Fruit fly (Drosophila melanogaster) whole organism, wandering third instar larva: ENCODE measurements around the gene CG33630.
A peak's percentile ranks its signal among the peaks of the same experiment; 100 is the strongest.

Source experiments
- Abd-B ChIP-seq: fragments of >200 bp; optimal IDR thresholded peaks from 2 replicates; lab custom pipeline; 2017; ENCODE audit warnings: missing biosample characterization, missing genetic modification characterization
- CG32264 ChIP-seq: fragments of 200-800 bp; sonication (Bioruptor generic); optimal IDR thresholded peaks from 2 replicates; lab custom pipeline; 2016; ENCODE audit warnings: missing biosample characterization, missing genetic modification characterization
- CG9705 ChIP-seq: fragments of 200-800 bp; sonication (Bioruptor generic); optimal IDR thresholded peaks from 2 replicates; lab custom pipeline; 2018; ENCODE audit warnings: missing biosample characterization, mild to moderate bottlenecking, missing genetic modification characterization
- CrebA ChIP-seq: fragments of 200-800 bp; sonication (Bioruptor generic); optimal IDR thresholded peaks from 2 replicates; lab custom pipeline; 2016; ENCODE audit warnings: missing biosample characterization, mild to moderate bottlenecking, missing genetic modification characterization, borderline replicate concordance
- Dfd ChIP-seq: fragments of >200 bp; optimal IDR thresholded peaks from 2 replicates; lab custom pipeline; 2017; ENCODE audit warnings: missing biosample characterization, missing genetic modification characterization
- Dif ChIP-seq: fragments of 200-275, 200-300 bp; sonication (Bioruptor generic); optimal IDR thresholded peaks from 2 replicates; lab custom pipeline; 2018; ENCODE audit warnings: missing biosample characterization, missing genetic modification characterization; ENCODE audit not compliant: partially characterized antibody
- GATAd ChIP-seq: sonication (Bioruptor generic); optimal IDR thresholded peaks from 2 replicates; lab custom pipeline; 2016; ENCODE audit warnings: missing biosample characterization, missing genetic modification characterization
- HLH106 ChIP-seq: fragments of 200-800 bp; optimal IDR thresholded peaks from 3 replicates; lab custom pipeline; 2019; ENCODE audit warnings: missing biosample characterization, mild to moderate bottlenecking, missing genetic modification characterization, moderate library complexity
- Hnf4 ChIP-seq: fragments of 200-800 bp; sonication (Bioruptor generic); optimal IDR thresholded peaks from 2 replicates; lab custom pipeline; 2016; ENCODE audit warnings: missing biosample characterization, mild to moderate bottlenecking, missing genetic modification characterization
- Hr78 ChIP-seq: fragments of >200 bp; optimal IDR thresholded peaks from 2 replicates; lab custom pipeline; 2017; ENCODE audit warnings: missing biosample characterization, missing genetic modification characterization
- Hr83 ChIP-seq: fragments of 200-300 bp; sonication (Bioruptor generic); optimal IDR thresholded peaks from 2 replicates; lab custom pipeline; 2016; ENCODE audit warnings: missing biosample characterization, mild to moderate bottlenecking, missing genetic modification characterization, moderate library complexity; ENCODE audit not compliant: poor library complexity, severe bottlenecking
- Jra ChIP-seq: sonication (Bioruptor generic); optimal IDR thresholded peaks from 2 replicates; lab custom pipeline; 2016; ENCODE audit warnings: missing biosample characterization, missing genetic modification characterization
- Mio ChIP-seq: sonication (Bioruptor generic); optimal IDR thresholded peaks from 2 replicates; lab custom pipeline; 2016; ENCODE audit warnings: missing biosample characterization, missing genetic modification characterization
- Myc ChIP-seq: fragments of >200 bp; optimal IDR thresholded peaks from 2 replicates; lab custom pipeline; 2017
- N ChIP-seq: fragments of >200 bp; optimal IDR thresholded peaks from 2 replicates; lab custom pipeline; 2018; ENCODE audit warnings: missing biosample characterization, missing external identifiers, missing genetic modification characterization
- OdsH ChIP-seq: fragments of 200-800 bp; sonication (Bioruptor generic); optimal IDR thresholded peaks from 2 replicates; lab custom pipeline; 2016; ENCODE audit warnings: missing biosample characterization, mild to moderate bottlenecking, missing genetic modification characterization
- Rel ChIP-seq, 2 experiments: fragments of 200-800 bp; sonication (Bioruptor generic) in 1 of 2; optimal IDR thresholded peaks; 2 replicates in 1 of 2; 3 replicates in 1 of 2; lab custom pipeline; 2016 to 2019; ENCODE audit warnings: mild to moderate bottlenecking in 2 of 2, missing biosample characterization in 2 of 2, missing genetic modification characterization in 2 of 2, moderate library complexity in 1 of 2
- Sp1 ChIP-seq: fragments of 200-800 bp; sonication (Bioruptor generic); optimal IDR thresholded peaks from 3 replicates; lab custom pipeline; 2019; ENCODE audit warnings: missing biosample characterization, mild to moderate bottlenecking, missing genetic modification characterization, moderate library complexity
- Vsx2 ChIP-seq: fragments of 200-300, 225-300 bp; sonication (Bioruptor generic); optimal IDR thresholded peaks from 2 replicates; lab custom pipeline; 2018; ENCODE audit warnings: missing biosample characterization, missing genetic modification characterization; ENCODE audit not compliant: partially characterized antibody
- br ChIP-seq: fragments of 200-800 bp; sonication (Bioruptor generic); optimal IDR thresholded peaks from 2 replicates; lab custom pipeline; 2016; ENCODE audit warnings: missing biosample characterization, missing genetic modification characterization
- brk ChIP-seq: fragments of 200-800 bp; sonication (Bioruptor generic); optimal IDR thresholded peaks from 2 replicates; lab custom pipeline; 2016; ENCODE audit warnings: missing biosample characterization, mild to moderate bottlenecking, missing genetic modification characterization
- dl ChIP-seq, 2 experiments: fragments of 175-275, 200-275 bp in 1 of 2; fragments of 200-275 bp in 1 of 2; sonication (Bioruptor generic); optimal IDR thresholded peaks; lab custom pipeline; 2018; ENCODE audit warnings: mild to moderate bottlenecking in 2 of 2, missing biosample characterization in 2 of 2, missing genetic modification characterization in 2 of 2, moderate library complexity in 2 of 2; ENCODE audit not compliant: partially characterized antibody in 2 of 2, insufficient read depth in 1 of 2
- dmrt93B ChIP-seq: fragments of 200-800 bp; sonication (Bioruptor generic); optimal IDR thresholded peaks from 2 replicates; lab custom pipeline; 2018; ENCODE audit warnings: missing biosample characterization, mild to moderate bottlenecking, missing genetic modification characterization
- dsf ChIP-seq: sonication (Bioruptor generic); optimal IDR thresholded peaks from 2 replicates; lab custom pipeline; 2016; ENCODE audit warnings: missing biosample characterization, missing genetic modification characterization, borderline replicate concordance
- ey ChIP-seq: fragments of 200-800 bp; sonication (Bioruptor generic); optimal IDR thresholded peaks from 2 replicates; lab custom pipeline; 2016; ENCODE audit warnings: missing biosample characterization, missing genetic modification characterization
- foxo ChIP-seq, 2 experiments: fragments of 200-800 bp; sonication (Bioruptor generic); optimal IDR thresholded peaks; 2 replicates in 1 of 2; 3 replicates in 1 of 2; lab custom pipeline; 2016 to 2017; ENCODE audit warnings: missing biosample characterization in 2 of 2, missing genetic modification characterization in 2 of 2
- fru ChIP-seq: fragments of 200-800 bp; sonication (Bioruptor generic); optimal IDR thresholded peaks from 3 replicates; lab custom pipeline; 2016; ENCODE audit warnings: missing biosample characterization, mild to moderate bottlenecking, missing genetic modification characterization
- h ChIP-seq: fragments of 200-800 bp; sonication (Bioruptor generic); optimal IDR thresholded peaks from 3 replicates; lab custom pipeline; 2016; ENCODE audit warnings: missing biosample characterization, mild to moderate bottlenecking, missing genetic modification characterization
- jim ChIP-seq: fragments of 175-275, 200-325 bp; sonication (Bioruptor generic); optimal IDR thresholded peaks from 2 replicates; lab custom pipeline; 2016; ENCODE audit warnings: missing biosample characterization, mild to moderate bottlenecking, missing genetic modification characterization
- lola ChIP-seq: fragments of >200 bp; optimal IDR thresholded peaks from 2 replicates; lab custom pipeline; 2017; ENCODE audit warnings: missing biosample characterization, missing genetic modification characterization
- pan ChIP-seq: fragments of >200 bp; optimal IDR thresholded peaks from 2 replicates; lab custom pipeline; 2017
- psq ChIP-seq: fragments of 200-800 bp; sonication (Bioruptor generic); optimal IDR thresholded peaks from 3 replicates; lab custom pipeline; 2017; ENCODE audit warnings: missing biosample characterization, mild to moderate bottlenecking, missing genetic modification characterization, moderate library complexity
- rgr ChIP-seq: fragments of 200-800 bp; sonication (Bioruptor generic); optimal IDR thresholded peaks from 3 replicates; lab custom pipeline; 2016; ENCODE audit warnings: missing biosample characterization, mild to moderate bottlenecking, missing genetic modification characterization
- sage ChIP-seq: fragments of 200-800 bp; sonication (Bioruptor generic); optimal IDR thresholded peaks from 2 replicates; lab custom pipeline; 2016; ENCODE audit warnings: missing biosample characterization, mild to moderate bottlenecking, missing genetic modification characterization
- sv ChIP-seq: fragments of 200-800 bp; sonication (Bioruptor generic); optimal IDR thresholded peaks from 3 replicates; lab custom pipeline; 2016; ENCODE audit warnings: missing biosample characterization, missing genetic modification characterization
- tai ChIP-seq: sonication (Bioruptor generic); optimal IDR thresholded peaks from 2 replicates; lab custom pipeline; 2016; ENCODE audit warnings: missing biosample characterization, missing genetic modification characterization
- usp ChIP-seq: fragments of >200 bp; optimal IDR thresholded peaks from 2 replicates; lab custom pipeline; 2017; ENCODE audit warnings: missing biosample characterization, missing genetic modification characterization
- woc ChIP-seq: sonication (Bioruptor generic); optimal IDR thresholded peaks from 2 replicates; lab custom pipeline; 2016; ENCODE audit warnings: missing biosample characterization, mild to moderate bottlenecking, missing genetic modification characterization

Gene CG33630

dm6 chr3R:10080699-10081098, 18.3 kb downstream of the CG33630 start:
- no peak for TF ChIP-seq psq (GFP tag; lab: Kevin White, UChicago)
- TF ChIP-seq fru (GFP tag; lab: Kevin White, UChicago) = peak; percentile 33
- TF ChIP-seq Jra (GFP tag; lab: Kevin White, UChicago) = peak; percentile 1
- peak; percentile 22 for TF ChIP-seq N (GFP tag; lab: Kevin White, UChicago)
- TF ChIP-seq jim = no peak
- TF ChIP-seq GATAd (GFP tag; lab: Kevin White, UChicago) = no peak
- TF ChIP-seq Abd-B (GFP tag; lab: Kevin White, UChicago) = no peak
- peak; percentile 6 for TF ChIP-seq OdsH (GFP tag; lab: Kevin White, UChicago)
- TF ChIP-seq, all 38 proteins: peak for 4

dm6 chr3R:10081469-10082111, 19.2 kb downstream of the CG33630 start:
- TF ChIP-seq rgr (GFP tag; lab: Kevin White, UChicago) = peak; percentile 22
- peak; percentile 44 for TF ChIP-seq h (GFP tag; lab: Kevin White, UChicago)
- TF ChIP-seq Hnf4 (GFP tag; lab: Kevin White, UChicago) = peak; percentile 42
- no peak for TF ChIP-seq sage
- TF ChIP-seq N (GFP tag; lab: Kevin White, UChicago) = no peak
- TF ChIP-seq HLH106 (tag; lab: Kevin White, UChicago) = peak; percentile 32
- no peak for TF ChIP-seq GATAd (GFP tag; lab: Kevin White, UChicago)
- TF ChIP-seq CrebA (GFP tag; lab: Kevin White, UChicago) = no peak
- TF ChIP-seq dsf = no peak
- no peak for TF ChIP-seq pan
- TF ChIP-seq Rel (GFP tag; optimal IDR thresholded peaks at IDR 0.05; lab: Kevin White, UChicago) = no peak
- no peak for TF ChIP-seq Rel (tag; optimal IDR thresholded peaks at IDR 0.05; lab: Kevin White, UChicago)
- TF ChIP-seq Sp1 = no peak
- peak; percentile 78 for TF ChIP-seq woc
- TF ChIP-seq ey (GFP tag; lab: Kevin White, UChicago) = peak; percentile 34
- TF ChIP-seq foxo (GFP tag; optimal IDR thresholded peaks at IDR 0.05; lab: Kevin White, UChicago) = peak in 1 of 2 experiments; percentile 28
- TF ChIP-seq Dif (GFP tag; lab: Kevin White, UChicago) = peak; percentile 25
- TF ChIP-seq, all 38 proteins: peak for 8

- TF ChIP-seq N (GFP tag; lab: Kevin White, UChicago) (peak; percentile 16), brk (GFP tag; lab: Kevin White, UChicago) (peak; percentile 76), ey (GFP tag; lab: Kevin White, UChicago) (peak; percentile 94), h (GFP tag; lab: Kevin White, UChicago) (peak; percentile 93), dl (GFP tag; optimal IDR thresholded peaks at IDR 0.05; lab: Kevin White, UChicago; ENCODE audit: insufficient read depth in 1 of 2, partially characterized antibody in 2 of 2) (peak; percentile 8 to 29), br (GFP tag; lab: Kevin White, UChicago) (peak; percentile 93), Sp1 (peak; percentile 90), GATAd (GFP tag; lab: Kevin White, UChicago) (no peak), tai (GFP tag; lab: Kevin White, UChicago) (peak; percentile 73), OdsH (GFP tag; lab: Kevin White, UChicago) (peak; percentile 92), rgr (GFP tag; lab: Kevin White, UChicago) (peak; percentile 90), Dfd (GFP tag; lab: Kevin White, UChicago) (no peak), woc (peak; percentile 97), Hnf4 (GFP tag; lab: Kevin White, UChicago) (peak; percentile 84), Hr83 (GFP tag; lab: Kevin White, UChicago) (peak; percentile 39), Rel (GFP tag; optimal IDR thresholded peaks at IDR 0.05; lab: Kevin White, UChicago) (no peak), Rel (tag; optimal IDR thresholded peaks at IDR 0.05; lab: Kevin White, UChicago) (peak; percentile 50), Vsx2 (no peak), fru (GFP tag; lab: Kevin White, UChicago) (peak; percentile 99), CG32264 (GFP tag; lab: Kevin White, UChicago) (peak; percentile 74), dmrt93B (GFP tag; lab: Kevin White, UChicago) (peak; percentile 78), jim (no peak), pan (no peak), sv (GFP tag; lab: Kevin White, UChicago) (no peak), Abd-B (GFP tag; lab: Kevin White, UChicago) (no peak), Myc (lab: Kevin White, UChicago) (no peak), dsf (no peak), HLH106 (tag; lab: Kevin White, UChicago) (peak; percentile 91), Hr78 (no peak), psq (GFP tag; lab: Kevin White, UChicago) (peak; percentile 84), Jra (GFP tag; lab: Kevin White, UChicago) (peak; percentile 57), CG9705 (GFP tag; lab: Kevin White, UChicago) (peak; percentile 78), usp (GFP tag; lab: Kevin White, UChicago) (no peak), sage (peak; percentile 68), Dif (GFP tag; lab: Kevin White, UChicago) (peak; percentile 56), foxo (GFP tag; optimal IDR thresholded peaks at IDR 0.05; lab: Kevin White, UChicago) (peak; percentile 38 to 94), Mio (GFP tag; lab: Kevin White, UChicago) (peak; percentile 45), CrebA (GFP tag; lab: Kevin White, UChicago) (no peak), lola (GFP tag; lab: Kevin White, UChicago) (no peak)
Observed at dm6 chr3R:10082549-10083075, 20.2 kb downstream of the CG33630 start.
